Fruit fly (Drosophila melanogaster): ENCODE measurements around the gene gammaTub23C.

- TF ChIP-seq CG8478 (optimal IDR thresholded peaks at IDR 0.05) (no peak), CTCF (optimal IDR thresholded peaks at IDR 0.05) (no peak)
These were observed 31.9 kb downstream of the gammaTub23C start for dm6 chr2L:3004601-3005000.

Measured in S2 (cell line).